Worm (Caenorhabditis elegans): ENCODE results near the gene dct-18.

DNA sequence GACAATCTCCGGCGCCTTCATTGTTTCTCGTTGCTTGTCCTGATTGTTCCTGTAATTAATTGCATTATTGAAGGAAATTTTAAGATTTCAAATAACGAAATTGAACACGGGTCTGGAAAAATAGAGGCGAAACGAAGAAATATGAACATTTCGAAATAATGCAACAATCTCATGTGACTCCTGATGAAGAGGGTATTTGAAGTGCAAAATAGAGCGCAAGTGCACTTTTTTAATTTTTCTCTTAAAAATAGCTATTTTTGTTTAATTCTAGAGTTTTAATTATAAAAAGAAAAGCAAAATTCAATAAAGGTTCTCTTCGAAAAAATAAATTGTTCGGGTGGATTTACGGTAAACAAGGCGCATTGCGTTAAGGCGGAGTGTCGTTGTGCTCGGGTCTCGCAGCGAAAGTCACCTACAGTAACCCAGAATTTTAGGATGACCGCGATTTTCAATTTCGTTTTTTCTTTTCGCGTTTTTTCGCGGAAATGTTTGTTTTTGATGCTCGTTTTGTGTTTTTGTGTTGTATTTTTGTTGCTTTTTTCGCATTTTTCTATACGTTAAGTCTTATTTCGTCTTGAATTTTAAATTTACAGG is 12.6 kb upstream of the dct-18 start, which contains the start of the genes F58G1.2 and wago-4:
- TF ChIP-seq sptf-1 (tag; optimal IDR thresholded peaks at IDR 0.05): no peak
- TF ChIP-seq nhr-237 (tag; optimal IDR thresholded peaks at IDR 0.05): no peak
- TF ChIP-seq blmp-1 (tag; optimal IDR thresholded peaks at IDR 0.05): no peak
- no peak for TF ChIP-seq ets-5 (GFP tag; IDR thresholded peaks at IDR 0.05)

Data from whole organism, L1 larva.